Worm (Caenorhabditis elegans) whole organism, young adult: ENCODE data around the gene col-96.

Experiments
- B0035.1 ChIP-seq: sonication (generic microtip); optimal IDR thresholded peaks from 2 replicates; lab custom pipeline; 2016; ENCODE audit warnings: missing genetic modification characterization, mild to moderate bottlenecking, missing compliant biosample characterization, missing genotype, missing genetic modification reagents
- B0336.3 ChIP-seq: fragments of 200-800 bp; sonication (Bioruptor generic); IDR thresholded peaks from 2 replicates; pipeline ENCODE4 v1.3.6; 2022; ENCODE audit warnings: missing genetic modification characterization, missing compliant biosample characterization
- C06A6.2 ChIP-seq: fragments of 200-800 bp; sonication (Bioruptor generic); conservative IDR thresholded peaks from 2 replicates; pipeline ENCODE4 v1.3.6; 2022; ENCODE audit warnings: missing genetic modification characterization, missing compliant biosample characterization
- F10E7.11 ChIP-seq: sonication (generic microtip); optimal IDR thresholded peaks from 2 replicates; lab custom pipeline; 2017; ENCODE audit warnings: mild to moderate bottlenecking, missing genetic modification characterization, moderate library complexity, missing compliant biosample characterization
- F23B12.7 ChIP-seq: sonication (generic microtip); optimal IDR thresholded peaks from 2 replicates; lab custom pipeline; 2017; ENCODE audit warnings: missing genetic modification characterization, mild to moderate bottlenecking, missing compliant biosample characterization, antibody characterized with exemption, moderate library complexity; ENCODE audit not compliant: insufficient read depth
- F49E8.2 ChIP-seq: sonication (generic microtip); optimal IDR thresholded peaks from 3 replicates; lab custom pipeline; 2017; ENCODE audit warnings: missing genetic modification characterization, mild to moderate bottlenecking, missing compliant biosample characterization, antibody characterized with exemption, moderate library complexity; ENCODE audit not compliant: insufficient read depth
- F52B5.7 ChIP-seq: sonication (generic microtip); optimal IDR thresholded peaks from 2 replicates; lab custom pipeline; 2016; ENCODE audit warnings: mild to moderate bottlenecking, missing genetic modification characterization, missing compliant biosample characterization
- F57A8.1 ChIP-seq: fragments of 200-800 bp; sonication (Bioruptor generic); optimal IDR thresholded peaks from 2 replicates; lab custom pipeline; 2018; ENCODE audit warnings: mild to moderate bottlenecking, missing genetic modification characterization, moderate library complexity, missing compliant biosample characterization
- T07F8.4 ChIP-seq: sonication (generic microtip); optimal IDR thresholded peaks from 2 replicates; lab custom pipeline; 2016; ENCODE audit warnings: mild to moderate bottlenecking, missing genetic modification characterization, moderate library complexity, missing compliant biosample characterization
- T26A5.8 ChIP-seq: sonication (generic microtip); optimal IDR thresholded peaks from 2 replicates; lab custom pipeline; 2016; ENCODE audit warnings: missing genetic modification characterization, missing compliant biosample characterization
- Y67H2A.10 ChIP-seq: fragments of 200-800 bp; sonication (Bioruptor generic); conservative IDR thresholded peaks from 2 replicates; pipeline ENCODE4 v1.3.6; 2022; ENCODE audit warnings: missing genetic modification reagents, missing genetic modification characterization, missing compliant biosample characterization
- Y95B8A.8 ChIP-seq: fragments of 200-800 bp; sonication (Bioruptor generic); IDR thresholded peaks from 2 replicates; pipeline ENCODE4 v1.3.6; 2022; ENCODE audit warnings: missing genetic modification reagents, missing genetic modification characterization, missing compliant biosample characterization
- ZK185.1 ChIP-seq: sonication (generic microtip); optimal IDR thresholded peaks from 2 replicates; lab custom pipeline; 2016; ENCODE audit warnings: mild to moderate bottlenecking, missing genetic modification characterization, missing compliant biosample characterization; ENCODE audit not compliant: poor library complexity, severe bottlenecking
- akir-1 ChIP-seq: fragments of 200-800 bp; sonication (Bioruptor generic); optimal IDR thresholded peaks from 2 replicates; lab custom pipeline; 2018; ENCODE audit warnings: mild to moderate bottlenecking, missing genetic modification characterization, moderate library complexity, missing compliant biosample characterization
- aptf-3 ChIP-seq: fragments of 200-800 bp; sonication (Bioruptor generic); IDR thresholded peaks from 2 replicates; pipeline ENCODE4 v1.3.6; 2022; ENCODE audit warnings: missing genetic modification characterization, missing compliant biosample characterization
- attf-5 ChIP-seq: fragments of 200-800 bp; sonication (Bioruptor generic); optimal IDR thresholded peaks from 2 replicates; lab custom pipeline; 2018; ENCODE audit warnings: mild to moderate bottlenecking, missing genetic modification characterization, missing compliant biosample characterization
- attf-6 ChIP-seq: fragments of 200-800 bp; sonication (Bioruptor generic); IDR thresholded peaks from 2 replicates; pipeline ENCODE4 v1.3.6; 2022; ENCODE audit warnings: missing genetic modification reagents, missing genetic modification characterization, missing compliant biosample characterization
- bed-1 ChIP-seq: fragments of 200-800 bp; sonication (Bioruptor generic); IDR thresholded peaks from 2 replicates; pipeline ENCODE4 v1.3.6; 2022; ENCODE audit warnings: missing genetic modification reagents, missing genetic modification characterization, missing compliant biosample characterization
- ccch-3 ChIP-seq: fragments of 200-800 bp; sonication (Bioruptor generic); optimal IDR thresholded peaks from 2 replicates; lab custom pipeline; 2018; ENCODE audit warnings: mild to moderate bottlenecking, missing genetic modification characterization, missing compliant biosample characterization
- cebp-2 ChIP-seq: fragments of 200-800 bp; sonication (Bioruptor generic); IDR thresholded peaks from 2 replicates; pipeline ENCODE4 v1.3.6; 2022; ENCODE audit warnings: missing genetic modification characterization, missing compliant biosample characterization
- ceh-58 ChIP-seq: fragments of 200-800 bp; sonication (Bioruptor generic); IDR thresholded peaks from 2 replicates; pipeline ENCODE4 v1.3.6; 2022; ENCODE audit warnings: missing genetic modification characterization, missing compliant biosample characterization
- ceh-79 ChIP-seq: sonication (generic microtip); optimal IDR thresholded peaks from 2 replicates; lab custom pipeline; 2017; ENCODE audit warnings: mild to moderate bottlenecking, missing genetic modification characterization, missing compliant biosample characterization
- ceh-91 ChIP-seq: fragments of 200-800 bp; sonication (Bioruptor generic); IDR thresholded peaks from 2 replicates; pipeline ENCODE4 v1.3.6; 2022; ENCODE audit warnings: missing genetic modification reagents, missing genetic modification characterization, missing compliant biosample characterization
- die-1 ChIP-seq: sonication (generic microtip); optimal IDR thresholded peaks from 2 replicates; lab custom pipeline; 2016; ENCODE audit warnings: missing genotype, mild to moderate bottlenecking, missing genetic modification characterization, missing compliant biosample characterization
- dpl-1 ChIP-seq: fragments of 150-350 bp; optimal IDR thresholded peaks from 2 replicates; lab custom pipeline; 2014; ENCODE audit warnings: missing biosample characterization, missing genetic modification reagents, missing genetic modification characterization
- egl-44 ChIP-seq: fragments of 200-800 bp; sonication (Bioruptor generic); IDR thresholded peaks from 2 replicates; pipeline ENCODE4 v1.3.6; 2022; ENCODE audit warnings: missing genetic modification reagents, missing genetic modification characterization, missing compliant biosample characterization
- fkh-3 ChIP-seq: sonication (generic microtip); optimal IDR thresholded peaks from 2 replicates; lab custom pipeline; 2016; ENCODE audit warnings: mild to moderate bottlenecking, missing genetic modification characterization, missing compliant biosample characterization
- gei-17 ChIP-seq: fragments of 200-800 bp; sonication (Bioruptor generic); optimal IDR thresholded peaks from 2 replicates; lab custom pipeline; 2018; ENCODE audit warnings: mild to moderate bottlenecking, missing genetic modification characterization, missing compliant biosample characterization
- hmg-20 ChIP-seq: fragments of 200-800 bp; sonication (Bioruptor generic); IDR thresholded peaks from 2 replicates; pipeline ENCODE4 v1.3.6; 2022; ENCODE audit warnings: missing genetic modification reagents, missing genetic modification characterization, missing compliant biosample characterization
- hsf-1 ChIP-seq: fragments of 200-800 bp; sonication (Bioruptor generic); IDR thresholded peaks from 2 replicates; pipeline ENCODE4 v1.3.6; 2022; ENCODE audit warnings: missing genetic modification reagents, missing genetic modification characterization, missing compliant biosample characterization
- lag-1 ChIP-seq: fragments of 200-800 bp; sonication (Bioruptor generic); IDR thresholded peaks from 2 replicates; pipeline ENCODE4 v1.3.6; 2022; ENCODE audit warnings: missing genetic modification reagents, missing genetic modification characterization, missing compliant biosample characterization
- lin-54 ChIP-seq: fragments of 200-800 bp; sonication (Bioruptor generic); optimal IDR thresholded peaks from 2 replicates; lab custom pipeline; 2018; ENCODE audit warnings: mild to moderate bottlenecking, missing genetic modification characterization, missing compliant biosample characterization
- lsl-1 ChIP-seq: fragments of 200-800 bp; sonication (Bioruptor generic); optimal IDR thresholded peaks from 2 replicates; lab custom pipeline; 2018; ENCODE audit warnings: mild to moderate bottlenecking, missing genetic modification characterization, moderate library complexity, missing compliant biosample characterization
- madf-10 ChIP-seq: sonication (generic microtip); optimal IDR thresholded peaks from 2 replicates; lab custom pipeline; 2016; ENCODE audit warnings: mild to moderate bottlenecking, missing genetic modification characterization, missing compliant biosample characterization
- madf-6 ChIP-seq: fragments of 200-800 bp; sonication (Bioruptor generic); IDR thresholded peaks from 2 replicates; pipeline ENCODE4 v1.3.6; 2022; ENCODE audit warnings: missing genetic modification reagents, missing genetic modification characterization, missing compliant biosample characterization
- mel-28 ChIP-seq: sonication (generic microtip); optimal IDR thresholded peaks from 2 replicates; lab custom pipeline; 2016; ENCODE audit warnings: borderline replicate concordance, mild to moderate bottlenecking, missing genetic modification characterization, missing compliant biosample characterization
- mxl-1 ChIP-seq: sonication (generic microtip); optimal IDR thresholded peaks from 2 replicates; lab custom pipeline; 2016; ENCODE audit warnings: missing genetic modification characterization, missing compliant biosample characterization
- nfya-1 ChIP-seq: sonication (generic microtip); optimal IDR thresholded peaks from 2 replicates; lab custom pipeline; 2017; ENCODE audit warnings: antibody characterized with exemption, missing compliant biosample characterization, missing genetic modification characterization, borderline replicate concordance; ENCODE audit not compliant: insufficient read depth
- nfya-2 ChIP-seq: fragments of 200-800 bp; sonication (Bioruptor generic); IDR thresholded peaks from 2 replicates; pipeline ENCODE4 v1.3.6; 2022; ENCODE audit warnings: missing genetic modification reagents, missing genetic modification characterization, missing compliant biosample characterization
- nhr-27 ChIP-seq: fragments of 200-800 bp; sonication (Bioruptor generic); optimal IDR thresholded peaks from 2 replicates; lab custom pipeline; 2018; ENCODE audit warnings: mild to moderate bottlenecking, missing genetic modification characterization, moderate library complexity, missing compliant biosample characterization
- sdz-38 ChIP-seq: sonication (generic microtip); optimal IDR thresholded peaks from 2 replicates; lab custom pipeline; 2016; ENCODE audit warnings: missing genotype, missing genetic modification characterization, missing compliant biosample characterization
- sea-2 ChIP-seq: fragments of 200-800 bp; sonication (Bioruptor generic); IDR thresholded peaks from 2 replicates; pipeline ENCODE4 v1.3.6; 2022; ENCODE audit warnings: missing genetic modification characterization, missing compliant biosample characterization
- snpc-1.1 ChIP-seq: sonication (generic microtip); optimal IDR thresholded peaks from 2 replicates; lab custom pipeline; 2017; ENCODE audit warnings: missing genetic modification characterization, mild to moderate bottlenecking, missing compliant biosample characterization, antibody characterized with exemption, moderate library complexity, missing genotype, missing genetic modification reagents; ENCODE audit not compliant: insufficient read depth
- snpc-4 ChIP-seq, 5 experiments: fragments of 150-350 bp in 1 of 5; sonication (generic microtip) in 4 of 5; optimal IDR thresholded peaks; 2 replicates each; lab custom pipeline; 2014 to 2018; ENCODE audit warnings: missing genetic modification characterization in 5 of 5, missing biosample characterization in 3 of 5, antibody characterized with exemption in 2 of 5, mild to moderate bottlenecking in 2 of 5, missing compliant biosample characterization in 2 of 5, missing genotype in 2 of 5, moderate library complexity in 2 of 5, missing genetic modification reagents in 1 of 5
- sptf-2 ChIP-seq: fragments of 200-800 bp; sonication (Bioruptor generic); optimal IDR thresholded peaks from 2 replicates; lab custom pipeline; 2018; ENCODE audit warnings: mild to moderate bottlenecking, missing genetic modification characterization, missing compliant biosample characterization
- ztf-18 ChIP-seq: sonication (generic microtip); optimal IDR thresholded peaks from 2 replicates; lab custom pipeline; 2016; ENCODE audit warnings: missing genotype, mild to moderate bottlenecking, missing genetic modification characterization, missing compliant biosample characterization
- ztf-25 ChIP-seq: fragments of 200-800 bp; sonication (Bioruptor generic); IDR thresholded peaks from 2 replicates; pipeline ENCODE4 v1.3.6; 2022; ENCODE audit warnings: missing genetic modification reagents, missing genetic modification characterization, missing compliant biosample characterization
- ztf-6 ChIP-seq: fragments of 200-800 bp; sonication (Bioruptor generic); IDR thresholded peaks from 2 replicates; pipeline ENCODE4 v1.3.6; 2022; ENCODE audit warnings: missing genetic modification reagents, missing genetic modification characterization, missing compliant biosample characterization

col-96 gene

DNA sequence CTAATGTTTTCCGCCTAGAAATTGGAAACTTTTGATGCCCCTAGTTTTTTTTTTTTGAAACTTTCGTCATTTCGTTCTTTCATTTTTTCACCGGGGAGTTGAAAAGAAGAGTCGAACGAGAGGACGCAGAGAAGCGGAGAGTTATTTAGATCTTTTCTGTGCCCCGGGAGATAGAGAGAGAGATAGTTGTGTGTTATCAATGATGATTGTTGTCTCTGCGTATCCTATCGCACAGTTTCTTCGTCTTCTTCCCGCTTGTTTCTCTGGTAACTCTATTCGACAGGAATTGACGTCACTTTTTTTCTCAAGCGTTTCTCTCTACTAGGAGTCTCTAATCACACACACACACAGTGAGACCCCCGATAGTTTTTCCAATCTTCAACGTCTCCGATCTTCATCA, 17.3 kb downstream of the col-96 start (continued):
- TF ChIP-seq F10E7.11 (tag; lab: Kevin White, UChicago) (no peak), cebp-2 (GFP tag; lab: Robert Waterston, UW) (no peak), ztf-18 (no peak), lag-1 (GFP tag; lab: Robert Waterston, UW) (no peak), die-1 (tag; lab: Kevin White, UChicago) (no peak), T07F8.4 (no peak), nfya-2 (GFP tag; lab: Robert Waterston, UW) (no peak), Y67H2A.10 (GFP tag; lab: Robert Waterston, UW) (no peak), attf-5 (GFP tag; lab: Kevin White, UChicago) (peak; percentile 59), ccch-3 (GFP tag; lab: Kevin White, UChicago) (no peak), akir-1 (GFP tag; lab: Kevin White, UChicago) (no peak), ZK185.1 (tag; lab: Kevin White, UChicago) (peak; percentile 27), ceh-79 (no peak), snpc-4 (GFP tag; optimal IDR thresholded peaks at IDR 0.05; lab: Kevin White, UChicago) (no peak), snpc-4 (tag; optimal IDR thresholded peaks at IDR 0.05; lab: Kevin White, UChicago) (peak in 1 of 4 experiments; percentile 33), bed-1 (no peak), madf-6 (GFP tag; lab: Robert Waterston, UW) (no peak), attf-6 (GFP tag; lab: Robert Waterston, UW) (no peak), F52B5.7 (tag; lab: Kevin White, UChicago) (no peak), lin-54 (GFP tag; lab: Kevin White, UChicago) (peak; percentile 29), sptf-2 (GFP tag; lab: Kevin White, UChicago) (no peak), mel-28 (tag; lab: Kevin White, UChicago) (no peak), fkh-3 (tag; lab: Kevin White, UChicago) (no peak), C06A6.2 (GFP tag; lab: Robert Waterston, UW) (no peak), egl-44 (GFP tag; lab: Robert Waterston, UW) (no peak), hmg-20 (GFP tag; lab: Robert Waterston, UW) (no peak), madf-10 (tag; lab: Kevin White, UChicago) (no peak), hsf-1 (GFP tag; lab: Robert Waterston, UW) (no peak), T26A5.8 (no peak), nfya-1 (tag; lab: Kevin White, UChicago) (no peak), gei-17 (GFP tag; lab: Kevin White, UChicago) (no peak), aptf-3 (GFP tag; lab: Robert Waterston, UW) (no peak), B0035.1 (no peak), ztf-6 (GFP tag; lab: Robert Waterston, UW) (no peak), F23B12.7 (no peak), snpc-1.1 (tag; lab: Kevin White, UChicago) (no peak), B0336.3 (GFP tag; lab: Robert Waterston, UW) (0 out of 2 replicates have a peak, but pooled peaks have one; percentile 14), sdz-38 (no peak), sea-2 (GFP tag; lab: Robert Waterston, UW) (no peak), lsl-1 (GFP tag; lab: Kevin White, UChicago) (no peak), dpl-1 (GFP tag; lab: Kevin White, UChicago) (no peak), F49E8.2 (tag; lab: Kevin White, UChicago) (no peak), ceh-58 (GFP tag; lab: Robert Waterston, UW) (no peak), F57A8.1 (GFP tag; lab: Kevin White, UChicago) (no peak), Y95B8A.8 (GFP tag; lab: Robert Waterston, UW) (no peak), nhr-27 (no peak), ceh-91 (GFP tag; lab: Robert Waterston, UW) (no peak), ztf-25 (GFP tag; lab: Robert Waterston, UW) (no peak), mxl-1 (tag; lab: Kevin White, UChicago) (no peak)
